Fruit fly (Drosophila melanogaster) whole organism, embryonic: Measurements from ENCODE around the gene CG4382.

ENCODE experiments used
- B-H1 ChIP-seq: fragments of 200-800 bp; sonication (Bioruptor generic); IDR thresholded peaks from 3 replicates; pipeline ENCODE4 v1.3.6; 2022; ENCODE audit warnings: missing biosample characterization, missing genetic modification characterization
- BEAF-32 ChIP-seq: fragments of 200-800 bp; sonication (Bioruptor generic); optimal IDR thresholded peaks from 3 replicates; lab custom pipeline; 2017; ENCODE audit warnings: missing biosample characterization, missing genetic modification characterization, mild to moderate bottlenecking, moderate library complexity, missing genetic modification reagents
- CG13296 ChIP-seq: fragments of 200-800 bp; sonication (Bioruptor generic); optimal IDR thresholded peaks from 3 replicates; lab custom pipeline; 2018; ENCODE audit warnings: missing biosample characterization, mild to moderate bottlenecking, missing genetic modification characterization
- CG13894 ChIP-seq: fragments of 200-800 bp; sonication (Bioruptor generic); optimal IDR thresholded peaks from 3 replicates; lab custom pipeline; 2018; ENCODE audit warnings: missing biosample characterization, mild to moderate bottlenecking, missing genetic modification characterization, moderate library complexity
- CG14441 ChIP-seq: fragments of 200-800 bp; sonication (Bioruptor generic); IDR thresholded peaks from 2 replicates; pipeline ENCODE4 v1.3.6; 2022; ENCODE audit warnings: missing biosample characterization, missing genetic modification characterization
- CG15073 ChIP-seq: fragments of 200-800 bp; sonication (Bioruptor generic); optimal IDR thresholded peaks from 2 replicates; lab custom pipeline; 2016; ENCODE audit warnings: missing biosample characterization, missing genetic modification characterization
- CG16863 ChIP-seq: fragments of 200-800 bp; sonication (Bioruptor generic); optimal IDR thresholded peaks from 3 replicates; lab custom pipeline; 2016; ENCODE audit warnings: missing biosample characterization, missing genetic modification characterization
- CG17385 ChIP-seq: fragments of 200-800 bp; sonication (Bioruptor generic); optimal IDR thresholded peaks from 3 replicates; lab custom pipeline; 2018; ENCODE audit warnings: missing biosample characterization, mild to moderate bottlenecking, missing genetic modification characterization
- CG17829 ChIP-seq: fragments of 200-800 bp; optimal IDR thresholded peaks from 2 replicates; lab custom pipeline; 2019; ENCODE audit warnings: missing biosample characterization, mild to moderate bottlenecking, missing genetic modification characterization, moderate library complexity
- CG17912 ChIP-seq: fragments of 200-800 bp; sonication (Bioruptor generic); optimal IDR thresholded peaks from 2 replicates; lab custom pipeline; 2018; ENCODE audit warnings: missing biosample characterization, mild to moderate bottlenecking, missing genetic modification characterization
- CG2129 ChIP-seq: fragments of 200-800 bp; sonication (Bioruptor generic); IDR thresholded peaks from 2 replicates; pipeline ENCODE4 v1.3.6; 2022; ENCODE audit warnings: missing biosample characterization, missing genetic modification characterization; ENCODE audit not compliant: partially characterized antibody
- CG32767 ChIP-seq: fragments of 200-800 bp; sonication (Bioruptor generic); IDR thresholded peaks from 2 replicates; pipeline ENCODE4 v1.3.6; 2022; ENCODE audit warnings: missing biosample characterization, missing genetic modification characterization
- CG33557 ChIP-seq: fragments of 200-800 bp; sonication (Bioruptor generic); optimal IDR thresholded peaks from 2 replicates; lab custom pipeline; 2019; ENCODE audit warnings: missing biosample characterization, mild to moderate bottlenecking, missing genetic modification characterization, moderate library complexity
- CG5180 ChIP-seq: fragments of 200-800 bp; sonication (Bioruptor generic); optimal IDR thresholded peaks from 3 replicates; lab custom pipeline; 2017; ENCODE audit warnings: missing biosample characterization, missing genetic modification characterization, mild to moderate bottlenecking, moderate library complexity, missing genetic modification reagents
- CG8478 ChIP-seq: fragments of >200 bp; optimal IDR thresholded peaks from 2 replicates; lab custom pipeline; 2018
- CG9609 ChIP-seq: fragments of 200-800 bp; sonication (Bioruptor generic); optimal IDR thresholded peaks from 3 replicates; lab custom pipeline; 2016; ENCODE audit warnings: missing biosample characterization, missing genetic modification characterization
- Dfd ChIP-seq, 2 experiments: fragments of >200 bp; optimal IDR thresholded peaks; 2 replicates each; lab custom pipeline; 2017; ENCODE audit warnings: missing biosample characterization in 2 of 2, missing genetic modification characterization in 2 of 2
- Doc3 ChIP-seq: fragments of 200-800 bp; sonication (Bioruptor generic); IDR thresholded peaks from 3 replicates; pipeline ENCODE4 v1.3.6; 2022; ENCODE audit warnings: missing biosample characterization, missing genetic modification characterization; ENCODE audit not compliant: partially characterized antibody
- Fer2 ChIP-seq: fragments of 200-800 bp; sonication (Bioruptor generic); optimal IDR thresholded peaks from 2 replicates; lab custom pipeline; 2018; ENCODE audit warnings: missing biosample characterization, mild to moderate bottlenecking, missing genetic modification characterization, moderate library complexity
- Hmr ChIP-seq: fragments of 200-800 bp; sonication (Bioruptor generic); optimal IDR thresholded peaks from 3 replicates; lab custom pipeline; 2017; ENCODE audit warnings: mild to moderate bottlenecking, missing biosample characterization, missing genetic modification reagents, missing genetic modification characterization
- Kr ChIP-seq: fragments of 200-800 bp; sonication (Bioruptor generic); optimal IDR thresholded peaks from 2 replicates; lab custom pipeline; 2017; ENCODE audit warnings: missing biosample characterization, mild to moderate bottlenecking, missing genetic modification characterization
- NfI ChIP-seq: fragments of 200-800 bp; sonication (Bioruptor generic); optimal IDR thresholded peaks from 3 replicates; lab custom pipeline; 2018; ENCODE audit warnings: missing biosample characterization, mild to moderate bottlenecking, missing genetic modification characterization, moderate library complexity
- Opbp ChIP-seq: fragments of 200-800 bp; sonication (Bioruptor generic); IDR thresholded peaks from 3 replicates; pipeline ENCODE4 v1.3.6; 2022; ENCODE audit warnings: missing biosample characterization, missing genetic modification characterization; ENCODE audit not compliant: partially characterized antibody
- Optix ChIP-seq: fragments of 200-800 bp; sonication (Bioruptor generic); IDR thresholded peaks from 3 replicates; pipeline ENCODE4 v1.3.6; 2022; ENCODE audit warnings: missing biosample characterization, missing genetic modification characterization
- Poxn ChIP-seq: fragments of 200-800 bp; sonication (Bioruptor generic); IDR thresholded peaks from 2 replicates; pipeline ENCODE4 v1.3.6; 2022; ENCODE audit warnings: missing biosample characterization, missing genetic modification characterization
- Sin3A ChIP-seq: fragments of >200 bp; optimal IDR thresholded peaks from 2 replicates; lab custom pipeline; 2018
- ab ChIP-seq: fragments of 200-800 bp; sonication (Bioruptor generic); optimal IDR thresholded peaks from 2 replicates; lab custom pipeline; 2016; ENCODE audit warnings: missing biosample characterization, missing genetic modification characterization
- ato ChIP-seq: fragments of 200-800 bp; sonication (Bioruptor generic); IDR thresholded peaks from 2 replicates; pipeline ENCODE4 v1.3.6; 2022; ENCODE audit warnings: missing biosample characterization, missing genetic modification characterization; ENCODE audit not compliant: partially characterized antibody
- btn ChIP-seq: fragments of 200-800 bp; sonication (Bioruptor generic); optimal IDR thresholded peaks from 2 replicates; lab custom pipeline; 2016; ENCODE audit warnings: missing biosample characterization, missing genetic modification characterization
- caup ChIP-seq: fragments of 200-800 bp; sonication (Bioruptor generic); optimal IDR thresholded peaks from 3 replicates; lab custom pipeline; 2017; ENCODE audit warnings: missing biosample characterization, mild to moderate bottlenecking, missing genetic modification characterization, moderate library complexity; ENCODE audit not compliant: severe bottlenecking
- cg ChIP-seq: fragments of 200-800 bp; sonication (Bioruptor generic); optimal IDR thresholded peaks from 3 replicates; lab custom pipeline; 2019; ENCODE audit warnings: missing biosample characterization, mild to moderate bottlenecking, missing genetic modification characterization, moderate library complexity
- cwo ChIP-seq: fragments of 200-800 bp; sonication (Bioruptor generic); optimal IDR thresholded peaks from 3 replicates; lab custom pipeline; 2017; ENCODE audit warnings: missing biosample characterization, missing genetic modification characterization, mild to moderate bottlenecking, moderate library complexity, missing genetic modification reagents
- dati ChIP-seq: fragments of 200-800 bp; sonication (Bioruptor generic); IDR thresholded peaks from 2 replicates; pipeline ENCODE4 v1.3.6; 2022; ENCODE audit warnings: missing biosample characterization, missing genetic modification characterization
- disco-r ChIP-seq: fragments of 200-800 bp; sonication (Bioruptor generic); optimal IDR thresholded peaks from 2 replicates; lab custom pipeline; 2016; ENCODE audit warnings: missing biosample characterization, missing genetic modification characterization
- dm ChIP-seq: fragments of 200-800 bp; sonication (Bioruptor generic); optimal IDR thresholded peaks from 3 replicates; lab custom pipeline; 2016; ENCODE audit warnings: missing biosample characterization, missing genetic modification characterization
- exex ChIP-seq: fragments of 200-800 bp; sonication (Bioruptor generic); optimal IDR thresholded peaks from 4 replicates; lab custom pipeline; 2018; ENCODE audit warnings: missing biosample characterization, mild to moderate bottlenecking, missing genetic modification characterization, moderate library complexity
- fd102C ChIP-seq: fragments of 200-800 bp; sonication (Bioruptor generic); optimal IDR thresholded peaks from 2 replicates; lab custom pipeline; 2018; ENCODE audit warnings: missing biosample characterization, mild to moderate bottlenecking, missing genetic modification characterization, moderate library complexity
- fd3F ChIP-seq: fragments of 200-800 bp; sonication (Bioruptor generic); optimal IDR thresholded peaks from 2 replicates; lab custom pipeline; 2018; ENCODE audit warnings: missing biosample characterization, mild to moderate bottlenecking, missing genetic modification characterization, moderate library complexity
- hth ChIP-seq: fragments of >200 bp; optimal IDR thresholded peaks from 2 replicates; lab custom pipeline; 2017; ENCODE audit warnings: inconsistent platforms
- jigr1 ChIP-seq: fragments of 200-800 bp; sonication (Bioruptor generic); IDR thresholded peaks from 3 replicates; pipeline ENCODE4 v1.3.6; 2022; ENCODE audit warnings: missing biosample characterization, missing genetic modification characterization
- jing ChIP-seq: fragments of 200-800 bp; sonication (Bioruptor generic); optimal IDR thresholded peaks from 2 replicates; lab custom pipeline; 2018; ENCODE audit warnings: missing biosample characterization, mild to moderate bottlenecking, missing genetic modification characterization
- kah ChIP-seq: fragments of 200-800 bp; sonication (Bioruptor generic); optimal IDR thresholded peaks from 2 replicates; lab custom pipeline; 2018; ENCODE audit warnings: missing biosample characterization, mild to moderate bottlenecking, missing genetic modification characterization
- kni ChIP-seq: fragments of 200-800 bp; sonication (Bioruptor generic); optimal IDR thresholded peaks from 3 replicates; lab custom pipeline; 2017; ENCODE audit warnings: mild to moderate bottlenecking, missing biosample characterization, missing genetic modification reagents, missing genetic modification characterization
- mirr ChIP-seq: fragments of 200-800 bp; sonication (Bioruptor generic); optimal IDR thresholded peaks from 3 replicates; lab custom pipeline; 2018; ENCODE audit warnings: missing biosample characterization, mild to moderate bottlenecking, missing genetic modification characterization
- p53 ChIP-seq: fragments of 200-800 bp; sonication (Bioruptor generic); optimal IDR thresholded peaks from 2 replicates; lab custom pipeline; 2016; ENCODE audit warnings: missing biosample characterization, missing genetic modification characterization
- psq ChIP-seq: fragments of 200-800 bp; sonication (Bioruptor generic); optimal IDR thresholded peaks from 2 replicates; lab custom pipeline; 2017; ENCODE audit warnings: missing biosample characterization, missing genetic modification characterization
- scrt ChIP-seq: fragments of 200-800 bp; sonication (Bioruptor generic); optimal IDR thresholded peaks from 2 replicates; lab custom pipeline; 2018; ENCODE audit warnings: missing biosample characterization, mild to moderate bottlenecking, missing genetic modification characterization, moderate library complexity
- stc ChIP-seq: fragments of 200-800 bp; sonication (Bioruptor generic); IDR thresholded peaks from 2 replicates; pipeline ENCODE4 v1.3.6; 2022; ENCODE audit warnings: missing biosample characterization, missing genetic modification characterization
- stwl ChIP-seq: fragments of 200-800 bp; sonication (Bioruptor generic); optimal IDR thresholded peaks from 3 replicates; lab custom pipeline; 2018; ENCODE audit warnings: missing biosample characterization, mild to moderate bottlenecking, missing genetic modification characterization, moderate library complexity
- wor ChIP-seq: fragments of 200-800 bp; sonication (Bioruptor generic); IDR thresholded peaks from 2 replicates; pipeline ENCODE4 v1.3.6; 2022; ENCODE audit warnings: missing biosample characterization, missing genetic modification characterization
- zfh1 ChIP-seq: fragments of 200-800 bp; sonication (Bioruptor generic); IDR thresholded peaks from 3 replicates; pipeline ENCODE4 v1.3.6; 2022; ENCODE audit warnings: missing biosample characterization, missing genetic modification characterization

The CG4382 gene

DNA sequence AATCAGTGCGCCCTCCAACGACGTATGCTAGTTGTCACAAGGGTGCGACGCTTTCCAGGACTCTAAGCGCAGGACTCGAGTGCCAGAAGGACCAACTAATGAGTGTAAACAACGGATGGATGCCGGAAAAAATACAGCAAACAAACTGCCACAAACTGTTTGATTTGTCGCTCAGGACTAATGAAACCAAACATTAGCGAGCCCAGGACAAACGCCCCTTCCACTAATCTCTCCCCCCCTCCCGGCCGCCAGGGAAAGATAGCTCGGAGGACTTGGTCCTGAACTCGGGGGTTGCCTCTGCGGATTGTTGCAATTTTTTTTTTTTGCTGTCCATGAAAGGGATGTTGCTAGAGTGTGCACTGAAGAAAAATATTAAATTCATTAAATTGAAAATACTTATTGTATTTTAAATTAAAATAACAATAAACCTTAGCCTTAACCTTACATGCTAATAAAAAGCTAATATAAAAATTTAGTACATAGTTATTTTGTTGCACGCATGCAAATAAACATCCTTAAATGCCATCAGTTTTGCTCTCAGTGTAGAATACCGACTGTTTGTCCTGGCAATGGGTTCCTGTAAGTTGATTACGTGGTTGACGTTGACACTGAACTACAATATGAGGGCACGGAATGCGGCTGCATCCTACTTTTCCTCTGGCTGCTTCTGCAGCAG, 5.9 kb downstream of the CG4382 start (continued):
- TF ChIP-seq BEAF-32 (GFP tag; lab: Kevin White, UChicago) = no peak
- no peak for TF ChIP-seq Sin3A
- no peak for TF ChIP-seq cg
- TF ChIP-seq CG33557 (GFP tag; lab: Kevin White, UChicago) = peak; percentile 23
- no peak for TF ChIP-seq CG17912 (GFP tag; lab: Kevin White, UChicago)
- no peak for TF ChIP-seq CG17385 (GFP tag; lab: Kevin White, UChicago)
- no peak for TF ChIP-seq Opbp (GFP tag; lab: Robert Waterston, UW)
- TF ChIP-seq kah = no peak
- TF ChIP-seq Dfd (GFP tag; optimal IDR thresholded peaks at IDR 0.05; lab: Kevin White, UChicago) = no peak
- peak; percentile 79 for TF ChIP-seq zfh1
- no peak for TF ChIP-seq mirr
- TF ChIP-seq Optix (GFP tag; lab: Robert Waterston, UW) = no peak
- no peak for TF ChIP-seq CG14441
- TF ChIP-seq disco-r (GFP tag; lab: Kevin White, UChicago) = no peak
- TF ChIP-seq fd102C (GFP tag; lab: Kevin White, UChicago) = peak; percentile 7
- TF ChIP-seq scrt (GFP tag; lab: Kevin White, UChicago) = no peak
- TF ChIP-seq exex (tag; lab: Kevin White, UChicago) = no peak
- no peak for TF ChIP-seq B-H1
- no peak for TF ChIP-seq CG13296 (GFP tag; lab: Kevin White, UChicago)
- TF ChIP-seq Hmr (GFP tag; lab: Kevin White, UChicago) = no peak
- TF ChIP-seq jigr1 = no peak
- TF ChIP-seq CG32767 (GFP tag; lab: Robert Waterston, UW) = no peak
- TF ChIP-seq cwo (GFP tag; lab: Kevin White, UChicago) = no peak
- TF ChIP-seq p53 (GFP tag; lab: Kevin White, UChicago) = no peak
- TF ChIP-seq CG8478 (lab: Kevin White, UChicago) = no peak
- no peak for TF ChIP-seq wor (GFP tag; lab: Robert Waterston, UW)
- no peak for TF ChIP-seq stc
- TF ChIP-seq dati (GFP tag; lab: Robert Waterston, UW) = no peak
- TF ChIP-seq ab (GFP tag; lab: Kevin White, UChicago) = no peak
- no peak for TF ChIP-seq CG16863 (GFP tag; lab: Kevin White, UChicago)
- no peak for TF ChIP-seq Doc3 (GFP tag; lab: Robert Waterston, UW)
- no peak for TF ChIP-seq ato (GFP tag; lab: Robert Waterston, UW)
- TF ChIP-seq dm (GFP tag; lab: Kevin White, UChicago) = no peak
- no peak for TF ChIP-seq CG15073 (GFP tag; lab: Kevin White, UChicago)
- no peak for TF ChIP-seq Kr (GFP tag; lab: Kevin White, UChicago)
- TF ChIP-seq CG13894 (tag; lab: Kevin White, UChicago) = no peak
- peak; percentile 80 for TF ChIP-seq CG17829 (tag; lab: Kevin White, UChicago)
- no peak for TF ChIP-seq caup (GFP tag; lab: Kevin White, UChicago)
- no peak for TF ChIP-seq btn (GFP tag; lab: Kevin White, UChicago)
- TF ChIP-seq Poxn (GFP tag; lab: Robert Waterston, UW) = no peak
- no peak for TF ChIP-seq psq
- no peak for TF ChIP-seq CG2129 (GFP tag; lab: Robert Waterston, UW)
- TF ChIP-seq hth (lab: Kevin White, UChicago) = no peak
- no peak for TF ChIP-seq CG5180 (GFP tag; lab: Kevin White, UChicago)
- no peak for TF ChIP-seq Fer2 (tag; lab: Kevin White, UChicago)
- no peak for TF ChIP-seq CG9609 (GFP tag; lab: Kevin White, UChicago)
- TF ChIP-seq NfI (GFP tag; lab: Kevin White, UChicago) = no peak
- no peak for TF ChIP-seq kni (GFP tag; lab: Kevin White, UChicago)
- no peak for TF ChIP-seq jing (GFP tag; lab: Kevin White, UChicago)
- TF ChIP-seq stwl (tag; lab: Kevin White, UChicago) = no peak
- no peak for TF ChIP-seq fd3F (GFP tag; lab: Kevin White, UChicago)
